Fruit fly (Drosophila melanogaster) whole organism, embryonic: Measurements from ENCODE around the gene heix.

Experiments
- Aef1 ChIP-seq: fragments of 200-800 bp; sonication (Bioruptor generic); IDR thresholded peaks from 3 replicates; pipeline ENCODE4 v1.3.6; 2022; ENCODE audit warnings: missing biosample characterization, missing genetic modification characterization
- Blimp-1 ChIP-seq: fragments of 200-800 bp; sonication (Bioruptor generic); optimal IDR thresholded peaks from 3 replicates; lab custom pipeline; 2018; ENCODE audit warnings: missing biosample characterization, missing genetic modification characterization, mild to moderate bottlenecking, moderate library complexity, missing genetic modification reagents
- BtbVII ChIP-seq: fragments of 200-800 bp; sonication (Bioruptor generic); optimal IDR thresholded peaks from 3 replicates; lab custom pipeline; 2017; ENCODE audit warnings: missing biosample characterization, mild to moderate bottlenecking, missing genetic modification characterization
- CG12071 ChIP-seq: fragments of 200-800 bp; sonication (Bioruptor generic); optimal IDR thresholded peaks from 3 replicates; lab custom pipeline; 2018; ENCODE audit warnings: missing biosample characterization, mild to moderate bottlenecking, missing genetic modification characterization
- CG12155 ChIP-seq: fragments of 200-800 bp; sonication (Bioruptor generic); optimal IDR thresholded peaks from 3 replicates; lab custom pipeline; 2016; ENCODE audit warnings: missing biosample characterization, missing genetic modification characterization
- CG16815 ChIP-seq: fragments of 200-800 bp; sonication (Bioruptor generic); optimal IDR thresholded peaks from 3 replicates; lab custom pipeline; 2017; ENCODE audit warnings: missing biosample characterization, mild to moderate bottlenecking, missing genetic modification characterization
- CG17186 ChIP-seq: fragments of 200-800 bp; sonication (Bioruptor generic); optimal IDR thresholded peaks from 3 replicates; lab custom pipeline; 2017; ENCODE audit warnings: missing biosample characterization, missing genetic modification reagents, missing genetic modification characterization
- CG17385 ChIP-seq: fragments of 200-800 bp; sonication (Bioruptor generic); optimal IDR thresholded peaks from 3 replicates; lab custom pipeline; 2018; ENCODE audit warnings: missing biosample characterization, mild to moderate bottlenecking, missing genetic modification characterization
- CG1792 ChIP-seq: fragments of 200-800 bp; sonication (Bioruptor generic); optimal IDR thresholded peaks from 2 replicates; lab custom pipeline; 2016; ENCODE audit warnings: missing biosample characterization, missing genetic modification characterization
- CG18599 ChIP-seq: fragments of 200-800 bp; sonication (Bioruptor generic); optimal IDR thresholded peaks from 3 replicates; lab custom pipeline; 2017; ENCODE audit warnings: missing biosample characterization, missing genetic modification characterization, mild to moderate bottlenecking, moderate library complexity, missing genetic modification reagents
- CG2712 ChIP-seq: fragments of 200-800 bp; optimal IDR thresholded peaks from 3 replicates; lab custom pipeline; 2019; ENCODE audit warnings: missing biosample characterization, mild to moderate bottlenecking, missing genetic modification characterization, moderate library complexity
- CG43689 ChIP-seq: fragments of 200-800 bp; sonication (Bioruptor generic); IDR thresholded peaks from 2 replicates; pipeline ENCODE4 v1.3.6; 2022; ENCODE audit warnings: missing biosample characterization, missing genetic modification characterization
- CG4404 ChIP-seq: fragments of 200-800 bp; sonication (Bioruptor generic); IDR thresholded peaks from 2 replicates; pipeline ENCODE4 v1.3.6; 2022; ENCODE audit warnings: missing biosample characterization, missing genetic modification characterization
- CG4854 ChIP-seq: fragments of 200-800 bp; sonication (Bioruptor generic); optimal IDR thresholded peaks from 2 replicates; lab custom pipeline; 2016; ENCODE audit warnings: missing biosample characterization, missing genetic modification characterization, inconsistent platforms
- CG7987 ChIP-seq: fragments of 200-800 bp; sonication (Bioruptor generic); optimal IDR thresholded peaks from 2 replicates; lab custom pipeline; 2018; ENCODE audit warnings: missing biosample characterization, mild to moderate bottlenecking, missing genetic modification characterization, moderate library complexity
- CG8765 ChIP-seq: fragments of 200-800 bp; sonication (Bioruptor generic); IDR thresholded peaks from 2 replicates; pipeline ENCODE4 v1.3.6; 2022; ENCODE audit warnings: missing biosample characterization, missing genetic modification characterization
- CG8944 ChIP-seq: fragments of 200-800 bp; sonication (Bioruptor generic); optimal IDR thresholded peaks from 3 replicates; lab custom pipeline; 2016; ENCODE audit warnings: missing biosample characterization, missing genetic modification characterization
- CG9437 ChIP-seq: fragments of 200-800 bp; sonication (Bioruptor generic); optimal IDR thresholded peaks from 2 replicates; lab custom pipeline; 2018; ENCODE audit warnings: missing biosample characterization, mild to moderate bottlenecking, missing genetic modification characterization
- CG9609 ChIP-seq: fragments of 200-800 bp; sonication (Bioruptor generic); optimal IDR thresholded peaks from 3 replicates; lab custom pipeline; 2016; ENCODE audit warnings: missing biosample characterization, missing genetic modification characterization
- CoRest ChIP-seq: fragments of 200-800 bp; sonication (Bioruptor generic); optimal IDR thresholded peaks from 3 replicates; lab custom pipeline; 2018; ENCODE audit warnings: missing biosample characterization, mild to moderate bottlenecking, missing genetic modification characterization, moderate library complexity
- CrebB ChIP-seq: fragments of 200-800 bp; sonication (Bioruptor generic); optimal IDR thresholded peaks from 3 replicates; lab custom pipeline; 2018; ENCODE audit warnings: missing biosample characterization, mild to moderate bottlenecking, missing genetic modification characterization
- Dbx ChIP-seq: fragments of 200-800 bp; sonication (Bioruptor generic); IDR thresholded peaks from 3 replicates; pipeline ENCODE4 v1.3.6; 2022; ENCODE audit warnings: missing biosample characterization, missing genetic modification characterization
- Doc3 ChIP-seq: fragments of 200-800 bp; sonication (Bioruptor generic); IDR thresholded peaks from 3 replicates; pipeline ENCODE4 v1.3.6; 2022; ENCODE audit warnings: missing biosample characterization, missing genetic modification characterization; ENCODE audit not compliant: partially characterized antibody
- ERR ChIP-seq: fragments of 200-800 bp; sonication (Bioruptor generic); optimal IDR thresholded peaks from 2 replicates; lab custom pipeline; 2016; ENCODE audit warnings: missing biosample characterization, missing genetic modification characterization
- Eip74EF ChIP-seq, 2 experiments: fragments of 200-800 bp in 1 of 2; fragments of >200 bp in 1 of 2; sonication (Bioruptor generic) in 1 of 2; optimal IDR thresholded peaks; 2 replicates each; lab custom pipeline; 2017 to 2019; ENCODE audit warnings: missing biosample characterization in 2 of 2, missing genetic modification characterization in 2 of 2, mild to moderate bottlenecking in 1 of 2, moderate library complexity in 1 of 2
- Myb ChIP-seq: fragments of 200-800 bp; sonication (Bioruptor generic); optimal IDR thresholded peaks from 2 replicates; lab custom pipeline; 2016; ENCODE audit warnings: missing biosample characterization, missing genetic modification characterization
- Oli ChIP-seq: fragments of 200-800 bp; sonication (Bioruptor generic); optimal IDR thresholded peaks from 2 replicates; lab custom pipeline; 2018; ENCODE audit warnings: missing biosample characterization, mild to moderate bottlenecking, missing genetic modification characterization, moderate library complexity
- Spps ChIP-seq: fragments of 200-800 bp; sonication (Bioruptor generic); optimal IDR thresholded peaks from 2 replicates; lab custom pipeline; 2018; ENCODE audit warnings: missing biosample characterization, mild to moderate bottlenecking, missing genetic modification characterization
- cad ChIP-seq: fragments of >200 bp; optimal IDR thresholded peaks from 2 replicates; lab custom pipeline; 2017; ENCODE audit warnings: missing biosample characterization, missing genetic modification characterization
- chif ChIP-seq, 2 experiments: fragments of 200-800 bp; sonication (Bioruptor generic); optimal IDR thresholded peaks; 3 replicates each; lab custom pipeline; 2016; ENCODE audit warnings: missing biosample characterization in 2 of 2, missing genetic modification characterization in 2 of 2
- croc ChIP-seq: fragments of 200-800 bp; sonication (Bioruptor generic); conservative IDR thresholded peaks from 3 replicates; pipeline ENCODE4 v1.3.6; 2022; ENCODE audit warnings: missing biosample characterization, missing genetic modification characterization
- disco-r ChIP-seq: fragments of 200-800 bp; sonication (Bioruptor generic); optimal IDR thresholded peaks from 2 replicates; lab custom pipeline; 2016; ENCODE audit warnings: missing biosample characterization, missing genetic modification characterization
- gfzf ChIP-seq: fragments of 200-800 bp; sonication (Bioruptor generic); optimal IDR thresholded peaks from 2 replicates; lab custom pipeline; 2016; ENCODE audit warnings: missing biosample characterization, mild to moderate bottlenecking, missing genetic modification characterization, moderate library complexity
- inv ChIP-seq: fragments of 200-800 bp; sonication (Bioruptor generic); IDR thresholded peaks from 2 replicates; pipeline ENCODE4 v1.3.6; 2022; ENCODE audit warnings: missing biosample characterization, missing genetic modification characterization; ENCODE audit not compliant: partially characterized antibody
- kay ChIP-seq: fragments of 200-800 bp; sonication (Bioruptor generic); optimal IDR thresholded peaks from 2 replicates; lab custom pipeline; 2016; ENCODE audit warnings: missing biosample characterization, missing genetic modification characterization
- maf-S ChIP-seq: fragments of 200-800 bp; sonication (Bioruptor generic); optimal IDR thresholded peaks from 2 replicates; lab custom pipeline; 2016; ENCODE audit warnings: missing biosample characterization, missing genetic modification characterization
- odd ChIP-seq: fragments of 200-800 bp; sonication (Bioruptor generic); optimal IDR thresholded peaks from 2 replicates; lab custom pipeline; 2017; ENCODE audit warnings: missing biosample characterization, mild to moderate bottlenecking, missing genetic modification characterization
- onecut ChIP-seq: fragments of 200-800 bp; sonication (Bioruptor generic); IDR thresholded peaks from 2 replicates; pipeline ENCODE4 v1.3.6; 2022; ENCODE audit warnings: missing biosample characterization, missing genetic modification characterization
- pfk ChIP-seq: fragments of 200-800 bp; sonication (Bioruptor generic); optimal IDR thresholded peaks from 2 replicates; lab custom pipeline; 2018; ENCODE audit warnings: missing biosample characterization, mild to moderate bottlenecking, missing genetic modification characterization, moderate library complexity
- psq ChIP-seq: fragments of 200-800 bp; sonication (Bioruptor generic); optimal IDR thresholded peaks from 2 replicates; lab custom pipeline; 2017; ENCODE audit warnings: missing biosample characterization, missing genetic modification characterization
- salm ChIP-seq: fragments of 200-800 bp; sonication (Bioruptor generic); optimal IDR thresholded peaks from 2 replicates; lab custom pipeline; 2018; ENCODE audit warnings: missing biosample characterization, mild to moderate bottlenecking, missing genetic modification characterization
- sens-2 ChIP-seq: fragments of 200-800 bp; sonication (Bioruptor generic); IDR thresholded peaks from 2 replicates; pipeline ENCODE4 v1.3.6; 2022; ENCODE audit warnings: missing biosample characterization, missing genetic modification characterization
- so ChIP-seq: fragments of 200-800 bp; sonication (Bioruptor generic); IDR thresholded peaks from 3 replicates; pipeline ENCODE4 v1.3.6; 2022; ENCODE audit warnings: missing biosample characterization, missing genetic modification characterization
- tap ChIP-seq: fragments of 200-800 bp; optimal IDR thresholded peaks from 3 replicates; lab custom pipeline; 2019; ENCODE audit warnings: missing biosample characterization, mild to moderate bottlenecking, missing genetic modification characterization, moderate library complexity
- tin ChIP-seq: fragments of 200-800 bp; sonication (Bioruptor generic); optimal IDR thresholded peaks from 3 replicates; lab custom pipeline; 2016; ENCODE audit warnings: missing biosample characterization, missing genetic modification characterization
- tna ChIP-seq: fragments of 200-800 bp; sonication (Bioruptor generic); IDR thresholded peaks from 2 replicates; pipeline ENCODE4 v1.3.6; 2022; ENCODE audit warnings: missing biosample characterization, missing genetic modification characterization; ENCODE audit not compliant: partially characterized antibody
- trh ChIP-seq: fragments of 200-800 bp; sonication (Bioruptor generic); optimal IDR thresholded peaks from 2 replicates; lab custom pipeline; 2016; ENCODE audit warnings: missing biosample characterization, missing genetic modification characterization
- tx ChIP-seq: fragments of 200-800 bp; sonication (Bioruptor generic); optimal IDR thresholded peaks from 2 replicates; lab custom pipeline; 2016; ENCODE audit warnings: missing biosample characterization, missing genetic modification characterization
- vfl ChIP-seq: fragments of 200-800 bp; sonication (Bioruptor generic); optimal IDR thresholded peaks from 2 replicates; lab custom pipeline; 2016; ENCODE audit warnings: missing biosample characterization, missing genetic modification characterization
- vvl ChIP-seq: fragments of 200-800 bp; sonication (Bioruptor generic); IDR thresholded peaks from 2 replicates; pipeline ENCODE4 v1.3.6; 2022; ENCODE audit warnings: missing biosample characterization, missing genetic modification characterization

The heix gene

DNA sequence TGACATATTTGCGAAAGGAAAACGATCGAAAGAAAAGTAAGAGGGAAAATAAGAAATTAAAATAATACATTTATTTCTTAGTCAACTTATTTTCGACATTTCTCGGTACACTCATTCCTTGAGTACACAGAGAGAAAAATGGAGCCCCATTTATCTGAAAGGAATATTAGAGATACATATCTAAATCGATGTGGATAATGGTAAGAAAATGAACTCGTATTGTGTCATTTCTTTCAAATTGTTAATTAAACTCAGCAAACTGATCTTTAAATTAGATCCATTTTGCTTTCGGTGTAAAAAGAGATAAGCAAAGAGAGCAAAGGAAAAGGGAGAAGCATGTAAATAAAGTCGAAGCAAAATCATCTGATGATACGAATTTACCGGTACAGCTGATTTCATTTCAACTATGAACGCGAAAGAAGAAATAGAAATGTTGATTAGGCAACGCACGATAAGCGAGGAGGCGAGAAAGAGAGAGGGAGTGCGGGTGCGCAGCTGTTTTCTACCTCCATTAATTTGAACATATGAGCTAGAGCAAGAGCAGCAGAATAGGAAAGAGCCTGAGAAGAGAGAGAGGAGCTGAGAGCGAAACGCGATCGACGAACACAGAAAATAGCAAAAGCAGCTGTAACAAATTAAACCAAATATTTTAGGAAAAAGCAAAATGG lies 13.8 kb downstream of the heix start (continued):
- TF ChIP-seq Eip74EF (GFP tag; optimal IDR thresholded peaks at IDR 0.05; lab: Kevin White, UChicago) (peak in 1 of 2 experiments; percentile 77), inv (GFP tag; lab: Robert Waterston, UW) (no peak), odd (peak; percentile 24), Spps (tag; lab: Kevin White, UChicago) (peak; percentile 87), salm (tag; lab: Kevin White, UChicago) (peak; percentile 82), trh (GFP tag; lab: Kevin White, UChicago) (peak; percentile 74), tx (GFP tag; lab: Kevin White, UChicago) (peak; percentile 84), CG12155 (GFP tag; lab: Kevin White, UChicago) (peak; percentile 87), CG7987 (GFP tag; lab: Kevin White, UChicago) (peak; percentile 77), CG1792 (GFP tag; lab: Kevin White, UChicago) (peak; percentile 74), tin (GFP tag; lab: Kevin White, UChicago) (peak; percentile 77), vvl (GFP tag; lab: Robert Waterston, UW) (no peak), so (GFP tag; lab: Robert Waterston, UW) (no peak), Oli (tag; lab: Kevin White, UChicago) (peak; percentile 91), pfk (peak; percentile 84), CG16815 (GFP tag; lab: Kevin White, UChicago) (peak; percentile 78), Aef1 (GFP tag; lab: Robert Waterston, UW) (no peak), vfl (peak; percentile 79), CG12071 (GFP tag; lab: Kevin White, UChicago) (peak; percentile 90), CG8765 (GFP tag; lab: Robert Waterston, UW) (no peak), Doc3 (GFP tag; lab: Robert Waterston, UW) (no peak), CG9609 (GFP tag; lab: Kevin White, UChicago) (peak; percentile 91), Dbx (GFP tag; lab: Robert Waterston, UW) (no peak), chif (GFP tag; optimal IDR thresholded peaks at IDR 0.05; lab: Kevin White, UChicago) (peak; percentile 84 to 92), CG4854 (GFP tag; lab: Kevin White, UChicago) (peak; percentile 82), CG4404 (GFP tag; lab: Robert Waterston, UW) (no peak), CG43689 (GFP tag; lab: Robert Waterston, UW) (no peak), CG2712 (tag; lab: Kevin White, UChicago) (peak; percentile 93), kay (GFP tag; lab: Kevin White, UChicago) (peak; percentile 83), sens-2 (no peak), tna (GFP tag; lab: Robert Waterston, UW) (no peak), tap (tag; lab: Kevin White, UChicago) (peak; percentile 91), ERR (GFP tag; lab: Kevin White, UChicago) (peak; percentile 59), CG8944 (GFP tag; lab: Kevin White, UChicago) (peak; percentile 84), cad (GFP tag; lab: Kevin White, UChicago) (no peak), CoRest (peak; percentile 91), CG17385 (GFP tag; lab: Kevin White, UChicago) (peak; percentile 79), onecut (GFP tag; lab: Robert Waterston, UW) (peak; percentile 73), psq (GFP tag; lab: Kevin White, UChicago) (peak; percentile 48), Myb (GFP tag; lab: Kevin White, UChicago) (peak; percentile 68), CrebB (peak; percentile 73), CG9437 (GFP tag; lab: Kevin White, UChicago) (peak; percentile 56), maf-S (GFP tag; lab: Kevin White, UChicago) (peak; percentile 89), disco-r (GFP tag; lab: Kevin White, UChicago) (peak; percentile 70), croc (GFP tag; lab: Robert Waterston, UW) (peak; percentile 82), BtbVII (peak; percentile 79), CG17186 (GFP tag; lab: Kevin White, UChicago) (peak; percentile 47), CG18599 (GFP tag; lab: Kevin White, UChicago) (peak; percentile 83), Blimp-1 (peak; percentile 88), gfzf (GFP tag; lab: Kevin White, UChicago) (no peak)
